Worm (Caenorhabditis elegans) whole organism, L1 larva: ENCODE measurements around the gene C03E10.1.

Experiments used
- aly-2 ChIP-seq: fragments of 150-350 bp; optimal IDR thresholded peaks from 2 replicates; lab custom pipeline; 2014; ENCODE audit warnings: missing biosample characterization, missing genetic modification characterization
- blmp-1 ChIP-seq: fragments of 150-350 bp; optimal IDR thresholded peaks from 2 replicates; lab custom pipeline; 2014; ENCODE audit warnings: missing biosample characterization, missing genetic modification characterization
- ceh-63 ChIP-seq: fragments of 200-800 bp; sonication (Bioruptor generic); optimal IDR thresholded peaks from 2 replicates; lab custom pipeline; 2018; ENCODE audit warnings: mild to moderate bottlenecking, missing genetic modification characterization, missing compliant biosample characterization
- ceh-82 ChIP-seq, 3 experiments: fragments of 150-350 bp in 1 of 3; sonication (generic microtip) in 2 of 3; optimal IDR thresholded peaks; 2 replicates each; lab custom pipeline; 2014 to 2017; ENCODE audit warnings: missing biosample characterization in 3 of 3, missing genetic modification characterization in 3 of 3
- ceh-88 ChIP-seq: fragments of 200-800 bp; sonication (Bioruptor generic); IDR thresholded peaks from 2 replicates; pipeline ENCODE4 v1.3.6; 2022; ENCODE audit warnings: missing genetic modification characterization, missing compliant biosample characterization
- ces-1 ChIP-seq: fragments of 150-350 bp; optimal IDR thresholded peaks from 2 replicates; lab custom pipeline; 2014; ENCODE audit warnings: missing biosample characterization, missing genetic modification reagents, missing genetic modification characterization
- dsc-1 ChIP-seq: sonication (generic microtip); optimal IDR thresholded peaks from 2 replicates; lab custom pipeline; 2016; ENCODE audit warnings: mild to moderate bottlenecking, missing genetic modification characterization, missing compliant biosample characterization
- efl-1 ChIP-seq, 4 experiments: fragments of 150-350 bp; optimal IDR thresholded peaks in 3 of 4; peaks in 1 of 4; 1 replicate in 1 of 4; 2 replicates in 3 of 4; lab custom pipeline; 2014; ENCODE audit warnings: missing biosample characterization in 2 of 4, missing genetic modification characterization in 2 of 4, missing genetic modification reagents in 2 of 4
- efl-3 ChIP-seq: fragments of 200-800 bp; sonication (Bioruptor generic); optimal IDR thresholded peaks from 2 replicates; lab custom pipeline; 2018; ENCODE audit warnings: mild to moderate bottlenecking, missing genetic modification characterization, missing compliant biosample characterization
- ets-5 ChIP-seq: fragments of 200-800 bp; sonication (Bioruptor generic); IDR thresholded peaks from 2 replicates; pipeline ENCODE4 v1.3.6; 2022; ENCODE audit warnings: missing genetic modification characterization, missing compliant biosample characterization
- fkh-10 ChIP-seq: sonication (generic microtip); optimal IDR thresholded peaks from 2 replicates; lab custom pipeline; 2017; ENCODE audit warnings: missing biosample characterization, missing genetic modification reagents, missing genetic modification characterization
- fkh-8 ChIP-seq: sonication (generic microtip); optimal IDR thresholded peaks from 2 replicates; lab custom pipeline; 2016; ENCODE audit warnings: mild to moderate bottlenecking, missing genetic modification characterization, missing compliant biosample characterization
- fos-1 ChIP-seq: fragments of 150-350 bp; optimal IDR thresholded peaks from 2 replicates; lab custom pipeline; 2014; ENCODE audit warnings: missing biosample characterization, missing genetic modification characterization
- grh-1 ChIP-seq: fragments of 200-800 bp; sonication (Bioruptor generic); IDR thresholded peaks from 2 replicates; pipeline ENCODE4 v1.3.6; 2022; ENCODE audit warnings: missing genetic modification reagents, missing genetic modification characterization, missing compliant biosample characterization
- hlh-4 ChIP-seq: sonication (generic microtip); optimal IDR thresholded peaks from 2 replicates; lab custom pipeline; 2016; ENCODE audit warnings: mild to moderate bottlenecking, missing genetic modification characterization, missing compliant biosample characterization
- jun-1 ChIP-seq: fragments of 150-350 bp; optimal IDR thresholded peaks from 2 replicates; lab custom pipeline; 2014; ENCODE audit warnings: missing biosample characterization, missing genetic modification reagents, missing genetic modification characterization
- lin-13 ChIP-seq: fragments of 150-350 bp; optimal IDR thresholded peaks from 2 replicates; lab custom pipeline; 2014; ENCODE audit warnings: missing biosample characterization, missing genetic modification reagents, missing genetic modification characterization
- lin-14 ChIP-seq: fragments of 200-800 bp; sonication (Bioruptor generic); optimal IDR thresholded peaks from 2 replicates; lab custom pipeline; 2018; ENCODE audit warnings: mild to moderate bottlenecking, missing genetic modification characterization, moderate library complexity, missing compliant biosample characterization
- lin-35 ChIP-seq, 2 experiments: fragments of 150-350 bp; optimal IDR thresholded peaks; 2 replicates each; lab custom pipeline; 2014; ENCODE audit warnings: missing biosample characterization in 2 of 2, missing genetic modification characterization in 2 of 2, missing genetic modification reagents in 2 of 2
- lin-39 ChIP-seq: fragments of 150-350 bp; optimal IDR thresholded peaks from 2 replicates; lab custom pipeline; 2014; ENCODE audit warnings: missing biosample characterization, missing genetic modification reagents, missing genetic modification characterization
- mdl-1 ChIP-seq, 2 experiments: fragments of 150-350 bp; optimal IDR thresholded peaks; 2 replicates each; lab custom pipeline; 2014 to 2017; ENCODE audit warnings: missing biosample characterization in 2 of 2, missing genetic modification characterization in 2 of 2, inconsistent platforms in 1 of 2
- mef-2 ChIP-seq: fragments of 150-350 bp; optimal IDR thresholded peaks from 2 replicates; lab custom pipeline; 2014; ENCODE audit warnings: missing biosample characterization, missing genetic modification characterization
- nhr-20 ChIP-seq: sonication (generic microtip); optimal IDR thresholded peaks from 2 replicates; lab custom pipeline; 2016; ENCODE audit warnings: mild to moderate bottlenecking, missing genetic modification characterization, missing compliant biosample characterization
- nhr-47 ChIP-seq: sonication (generic microtip); optimal IDR thresholded peaks from 2 replicates; lab custom pipeline; 2016; ENCODE audit warnings: mild to moderate bottlenecking, missing genetic modification characterization, moderate library complexity, missing compliant biosample characterization
- nhr-76 ChIP-seq: sonication (generic microtip); optimal IDR thresholded peaks from 2 replicates; lab custom pipeline; 2017; ENCODE audit warnings: missing biosample characterization, missing genetic modification characterization
- nhr-84 ChIP-seq: sonication (generic microtip); optimal IDR thresholded peaks from 2 replicates; lab custom pipeline; 2017; ENCODE audit warnings: missing biosample characterization, missing genetic modification characterization
- nhr-85 ChIP-seq: sonication (generic microtip); peaks from one replicate; lab custom pipeline; 2016; ENCODE audit warnings: missing genetic modification characterization, inconsistent platforms, missing compliant biosample characterization
- pax-3 ChIP-seq: fragments of 200-800 bp; sonication (Bioruptor generic); optimal IDR thresholded peaks from 2 replicates; lab custom pipeline; 2018; ENCODE audit warnings: mild to moderate bottlenecking, missing genetic modification characterization, moderate library complexity, missing compliant biosample characterization
- pqm-1 ChIP-seq: sonication (generic microtip); optimal IDR thresholded peaks from 3 replicates; lab custom pipeline; 2017; ENCODE audit warnings: missing biosample characterization, missing genetic modification characterization
- rnt-1 ChIP-seq: sonication (generic microtip); optimal IDR thresholded peaks from 2 replicates; lab custom pipeline; 2016; ENCODE audit warnings: mild to moderate bottlenecking, missing genetic modification characterization, moderate library complexity, missing compliant biosample characterization
- skn-1 ChIP-seq: fragments of 150-350 bp; optimal IDR thresholded peaks from 2 replicates; lab custom pipeline; 2014; ENCODE audit warnings: missing biosample characterization, missing genetic modification characterization
- snpc-4 ChIP-seq: fragments of 150-350 bp; optimal IDR thresholded peaks from 2 replicates; lab custom pipeline; 2014; ENCODE audit warnings: missing biosample characterization, missing genetic modification characterization
- sox-4 ChIP-seq: sonication (generic microtip); optimal IDR thresholded peaks from 2 replicates; lab custom pipeline; 2016; ENCODE audit warnings: missing genetic modification characterization, missing compliant biosample characterization
- unc-130 ChIP-seq: fragments of 150-350 bp; optimal IDR thresholded peaks from 2 replicates; lab custom pipeline; 2017; ENCODE audit warnings: missing biosample characterization, missing genetic modification characterization, inconsistent platforms
- unc-86 ChIP-seq: sonication (generic microtip); optimal IDR thresholded peaks from 2 replicates; lab custom pipeline; 2016; ENCODE audit warnings: missing genetic modification characterization, missing compliant biosample characterization
- ztf-11 ChIP-seq, 2 experiments: sonication (generic microtip); optimal IDR thresholded peaks; 2 replicates each; lab custom pipeline; 2016 to 2017; ENCODE audit warnings: missing genetic modification characterization in 2 of 2, missing biosample characterization in 1 of 2, missing compliant biosample characterization in 1 of 2
- ztf-4 ChIP-seq: fragments of 150-350 bp; optimal IDR thresholded peaks from 2 replicates; lab custom pipeline; 2014; ENCODE audit warnings: missing biosample characterization, missing genetic modification characterization

The C03E10.1 gene

DNA sequence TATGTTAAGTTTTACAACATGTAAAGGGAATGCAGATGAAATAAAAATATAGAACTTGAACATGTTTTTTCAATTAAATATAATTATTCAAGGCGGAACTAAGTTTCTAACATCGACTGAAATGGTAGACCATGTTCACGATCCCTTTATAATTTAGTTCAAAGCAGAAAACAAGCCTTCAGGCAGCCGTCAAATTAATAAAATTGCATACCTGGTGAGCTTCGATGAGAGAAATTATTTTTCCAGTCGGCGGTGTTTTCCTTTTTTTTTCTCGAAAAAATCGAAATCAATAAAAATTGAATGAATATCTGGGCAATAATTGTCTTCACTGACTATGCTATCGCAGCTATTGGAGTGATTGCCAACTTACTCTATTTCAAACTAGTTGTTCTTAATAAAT, at the start of gene C03E10.1:
Gene C03E10.1 (plus strand): TSS at position 301 of the 400 bp plus-strand sequence.
- TF ChIP-seq unc-86 (tag; lab: Kevin White, UChicago) = no peak
- TF ChIP-seq lin-35 (GFP tag; optimal IDR thresholded peaks at IDR 0.05; lab: Kevin White, UChicago) = no peak
- TF ChIP-seq nhr-85 (tag; lab: Kevin White, UChicago) = no peak
- no peak for TF ChIP-seq mef-2 (tag; lab: Kevin White, UChicago)

- TF ChIP-seq blmp-1 (tag; lab: Kevin White, UChicago) (no peak), mdl-1 (tag; optimal IDR thresholded peaks at IDR 0.05; lab: Kevin White, UChicago) (no peak), ets-5 (GFP tag; lab: Robert Waterston, UW) (no peak), lin-14 (GFP tag; lab: Kevin White, UChicago) (no peak), aly-2 (tag; lab: Kevin White, UChicago) (no peak), ztf-4 (tag; lab: Kevin White, UChicago) (no peak), ces-1 (GFP tag; lab: Kevin White, UChicago) (no peak), sox-4 (tag; lab: Kevin White, UChicago) (no peak), rnt-1 (tag; lab: Kevin White, UChicago) (no peak), lin-13 (GFP tag; lab: Kevin White, UChicago) (no peak), pqm-1 (no peak), pax-3 (tag; lab: Kevin White, UChicago) (no peak)
Observed at ce11 chrV:11241580-11241979, 49.4 kb upstream of the C03E10.1 start, which contains the start of gene pgap-1. TSS of gene pgap-1 (plus strand) at chrV:11241880.

ce11 chrV:11244539-11244938, 46.4 kb upstream of the C03E10.1 start, which contains the start of gene mxl-1:
TSS of gene mxl-1 (plus strand) at chrV:11244839.
- TF ChIP-seq fos-1 (no peak), ztf-4 (tag; lab: Kevin White, UChicago) (no peak), ztf-11 (tag; optimal IDR thresholded peaks at IDR 0.05; lab: Kevin White, UChicago) (no peak), ceh-88 (no peak), nhr-47 (tag; lab: Kevin White, UChicago) (no peak), nhr-20 (tag; lab: Kevin White, UChicago) (no peak), ceh-63 (GFP tag; lab: Kevin White, UChicago) (no peak), nhr-84 (tag; lab: Kevin White, UChicago) (no peak), fkh-10 (no peak), hlh-4 (tag; lab: Kevin White, UChicago) (no peak), nhr-76 (tag; lab: Kevin White, UChicago) (no peak), unc-130 (tag; lab: Kevin White, UChicago) (no peak), nhr-85 (tag; lab: Kevin White, UChicago) (no peak), lin-39 (no peak), dsc-1 (tag; lab: Kevin White, UChicago) (no peak), jun-1 (no peak), ets-5 (GFP tag; lab: Robert Waterston, UW) (no peak), fkh-8 (tag; lab: Kevin White, UChicago) (no peak), ceh-82 (tag; optimal IDR thresholded peaks at IDR 0.05; lab: Kevin White, UChicago) (no peak), grh-1 (no peak)
- TF ChIP-seq, all 84 proteins: peak for 0

DNA sequence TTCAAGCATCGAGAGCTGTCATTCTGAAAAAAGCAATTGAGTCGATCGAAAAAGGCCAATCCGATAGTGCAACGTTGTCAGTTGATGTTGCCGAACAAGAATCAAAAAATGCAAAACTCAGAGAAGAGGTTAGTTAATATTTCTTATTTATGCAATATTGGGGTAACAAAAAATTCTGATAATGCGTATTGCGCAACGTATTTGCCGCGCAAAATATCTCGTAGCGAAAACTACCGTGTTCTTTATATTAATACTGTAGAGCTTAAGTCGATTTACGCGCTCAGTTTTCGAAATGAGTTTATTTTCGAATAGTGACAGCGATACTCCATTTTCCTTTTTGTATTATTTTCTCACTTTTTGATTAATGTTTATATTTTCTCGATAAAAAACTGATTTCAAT, 46.0 kb upstream of the C03E10.1 start:
- TF ChIP-seq efl-3 (GFP tag; lab: Kevin White, UChicago) = no peak
- TF ChIP-seq nhr-20 (tag; lab: Kevin White, UChicago) = no peak
- TF ChIP-seq efl-1 (optimal IDR thresholded peaks at IDR 0.05; lab: Kevin White, UChicago) = no peak
- TF ChIP-seq efl-1 (GFP tag; optimal IDR thresholded peaks at IDR 0.05 in 1 of 2; lab: Kevin White, UChicago) = peak in 1 of 2 experiments; percentile 57
- TF ChIP-seq snpc-4 (tag; lab: Kevin White, UChicago) = no peak
- no peak for TF ChIP-seq lin-14 (GFP tag; lab: Kevin White, UChicago)
- no peak for TF ChIP-seq skn-1 (tag; lab: Kevin White, UChicago)
